Worm (Caenorhabditis elegans) whole organism, L3 larva: ENCODE data around the gene C06A6.4.

Experiments
- R02D3.7 ChIP-seq: fragments of 150-350 bp; optimal IDR thresholded peaks from 2 replicates; lab custom pipeline; 2014; ENCODE audit warnings: missing biosample characterization, missing genetic modification characterization
- ama-1 ChIP-seq: fragments of 150-350 bp; optimal IDR thresholded peaks from 2 replicates; lab custom pipeline; 2018
- nfya-1 ChIP-seq: sonication (generic microtip); optimal IDR thresholded peaks from 2 replicates; lab custom pipeline; 2017; ENCODE audit warnings: missing genetic modification characterization, mild to moderate bottlenecking, missing compliant biosample characterization, antibody characterized with exemption, moderate library complexity; ENCODE audit not compliant: insufficient read depth
- nhr-25 ChIP-seq: sonication (generic microtip); optimal IDR thresholded peaks from 2 replicates; lab custom pipeline; 2017; ENCODE audit warnings: missing biosample characterization, missing genetic modification characterization
- nhr-28 ChIP-seq: fragments of 150-350 bp; optimal IDR thresholded peaks from 2 replicates; lab custom pipeline; 2014; ENCODE audit warnings: missing biosample characterization, missing genetic modification characterization
- pqm-1 ChIP-seq: fragments of 150-350 bp; optimal IDR thresholded peaks from 2 replicates; lab custom pipeline; 2017; ENCODE audit warnings: missing biosample characterization, missing genetic modification characterization, inconsistent platforms
- unc-39 ChIP-seq: sonication (generic microtip); optimal IDR thresholded peaks from 4 replicates; lab custom pipeline; 2017; ENCODE audit warnings: missing biosample characterization, missing genetic modification characterization
- ztf-11 ChIP-seq: fragments of 150-350 bp; optimal IDR thresholded peaks from 2 replicates; lab custom pipeline; 2014; ENCODE audit warnings: missing biosample characterization, missing genetic modification characterization

- no peak for TF ChIP-seq unc-39 (tag; lab: Kevin White, UChicago)
- no peak for TF ChIP-seq nfya-1 (tag; lab: Kevin White, UChicago)
- TF ChIP-seq nhr-28 (tag; lab: Kevin White, UChicago): no peak
- TF ChIP-seq ztf-11 (tag; lab: Kevin White, UChicago): no peak
- no peak for TF ChIP-seq nhr-25 (tag; lab: Kevin White, UChicago)
- TF ChIP-seq pqm-1 (tag; lab: Kevin White, UChicago): no peak
- TF ChIP-seq ama-1: no peak
- TF ChIP-seq R02D3.7 (tag; lab: Kevin White, UChicago): no peak
These were observed 21.2 kb upstream of the C06A6.4 start for ce11 chrIV:7850329-7850728.
